Fruit fly (Drosophila melanogaster) whole organism, prepupa: ENCODE measurements around the gene Wdr62.

Source experiments
- Blimp-1 ChIP-seq: fragments of 200-800 bp; sonication (Bioruptor generic); optimal IDR thresholded peaks from 3 replicates; lab custom pipeline; 2017; ENCODE audit warnings: missing biosample characterization, missing genetic modification characterization, mild to moderate bottlenecking, moderate library complexity, missing genetic modification reagents
- CG10669 ChIP-seq: fragments of 200-800 bp; sonication (Bioruptor generic); optimal IDR thresholded peaks from 3 replicates; lab custom pipeline; 2018; ENCODE audit warnings: missing biosample characterization, mild to moderate bottlenecking, missing genetic modification characterization, moderate library complexity
- CG11762 ChIP-seq: fragments of 200-800 bp; sonication (Bioruptor generic); optimal IDR thresholded peaks from 3 replicates; lab custom pipeline; 2016; ENCODE audit warnings: missing biosample characterization, missing genetic modification characterization; ENCODE audit not compliant: insufficient read depth
- CG1621 ChIP-seq: fragments of 200-800 bp; sonication (Bioruptor generic); optimal IDR thresholded peaks from 3 replicates; lab custom pipeline; 2018; ENCODE audit warnings: missing biosample characterization, mild to moderate bottlenecking, missing genetic modification characterization
- CG16779 ChIP-seq: fragments of 200-800 bp; sonication (Bioruptor generic); optimal IDR thresholded peaks from 3 replicates; lab custom pipeline; 2017; ENCODE audit warnings: missing biosample characterization, mild to moderate bottlenecking, missing genetic modification characterization
- CG3032 ChIP-seq: fragments of 200-800 bp; optimal IDR thresholded peaks from 2 replicates; lab custom pipeline; 2019; ENCODE audit warnings: missing biosample characterization, mild to moderate bottlenecking, missing genetic modification characterization, moderate library complexity
- CG31627 ChIP-seq: fragments of 200-800 bp; sonication (Bioruptor generic); optimal IDR thresholded peaks from 3 replicates; lab custom pipeline; 2016; ENCODE audit warnings: missing biosample characterization, missing genetic modification characterization
- CG32006 ChIP-seq: fragments of 200-800 bp; sonication (Bioruptor generic); optimal IDR thresholded peaks from 3 replicates; lab custom pipeline; 2017; ENCODE audit warnings: missing biosample characterization, mild to moderate bottlenecking, missing genetic modification characterization
- CG34406 ChIP-seq: fragments of 200-800 bp; sonication (Bioruptor generic); optimal IDR thresholded peaks from 3 replicates; lab custom pipeline; 2016; ENCODE audit warnings: missing biosample characterization, missing genetic modification characterization
- CG4318 ChIP-seq: fragments of 200-800 bp; sonication (Bioruptor generic); optimal IDR thresholded peaks from 3 replicates; lab custom pipeline; 2017; ENCODE audit warnings: missing biosample characterization, mild to moderate bottlenecking, missing genetic modification characterization
- CG6276 ChIP-seq: fragments of 200-800 bp; sonication (Bioruptor generic); optimal IDR thresholded peaks from 2 replicates; lab custom pipeline; 2017; ENCODE audit warnings: missing biosample characterization, mild to moderate bottlenecking, missing genetic modification characterization
- CG6792 ChIP-seq: fragments of 200-800 bp; sonication (Bioruptor generic); optimal IDR thresholded peaks from 3 replicates; lab custom pipeline; 2016; ENCODE audit warnings: missing biosample characterization, missing genetic modification characterization
- CG6854 ChIP-seq: fragments of 200-800 bp; sonication (Bioruptor generic); optimal IDR thresholded peaks from 2 replicates; lab custom pipeline; 2017; ENCODE audit warnings: missing biosample characterization, mild to moderate bottlenecking, missing genetic modification characterization
- CG7368 ChIP-seq: fragments of 200-800 bp; sonication (Bioruptor generic); optimal IDR thresholded peaks from 3 replicates; lab custom pipeline; 2016; ENCODE audit warnings: missing biosample characterization, missing genetic modification characterization
- CG8119 ChIP-seq: fragments of 200-800 bp; sonication (Bioruptor generic); IDR thresholded peaks from 3 replicates; pipeline ENCODE4 v1.3.6; 2022; ENCODE audit warnings: missing biosample characterization, missing genetic modification characterization
- CG8632 ChIP-seq: fragments of 200-800 bp; sonication (Bioruptor generic); optimal IDR thresholded peaks from 3 replicates; lab custom pipeline; 2016; ENCODE audit warnings: missing biosample characterization, missing genetic modification characterization
- Eip75B ChIP-seq: fragments of 200-800 bp; sonication (Bioruptor generic); optimal IDR thresholded peaks from 3 replicates; lab custom pipeline; 2016; ENCODE audit warnings: missing biosample characterization, missing genetic modification characterization
- Eip78C ChIP-seq: fragments of 200-800 bp; sonication (Bioruptor generic); peaks from one replicate; lab custom pipeline; 2016; ENCODE audit warnings: missing biosample characterization, missing genetic modification characterization
- Eip93F ChIP-seq: fragments of 200-800 bp; sonication (Bioruptor generic); optimal IDR thresholded peaks from 2 replicates; lab custom pipeline; 2016; ENCODE audit warnings: missing biosample characterization, mild to moderate bottlenecking, missing genetic modification characterization
- Ets21C ChIP-seq: fragments of 200-800 bp; sonication (Bioruptor generic); optimal IDR thresholded peaks from 3 replicates; lab custom pipeline; 2016; ENCODE audit warnings: missing biosample characterization, missing genetic modification characterization
- Ets96B ChIP-seq: fragments of 200-800 bp; optimal IDR thresholded peaks from 2 replicates; lab custom pipeline; 2019; ENCODE audit warnings: missing biosample characterization, mild to moderate bottlenecking, missing genetic modification characterization, moderate library complexity
- Hr38 ChIP-seq: sonication (Bioruptor generic); optimal IDR thresholded peaks from 2 replicates; lab custom pipeline; 2016; ENCODE audit warnings: missing biosample characterization, missing genetic modification characterization
- Hr39 ChIP-seq: fragments of 200-800 bp; sonication (Bioruptor generic); optimal IDR thresholded peaks from 2 replicates; lab custom pipeline; 2016; ENCODE audit warnings: missing biosample characterization, missing genetic modification characterization
- Hr4 ChIP-seq: fragments of 200-800 bp; sonication (Bioruptor generic); optimal IDR thresholded peaks from 3 replicates; lab custom pipeline; 2016; ENCODE audit warnings: missing biosample characterization, missing genetic modification characterization
- Lpt ChIP-seq: fragments of 200-800 bp; sonication (Bioruptor generic); optimal IDR thresholded peaks from 3 replicates; lab custom pipeline; 2016; ENCODE audit warnings: missing biosample characterization, missing genetic modification characterization
- Met ChIP-seq: fragments of 200-800 bp; sonication (Bioruptor generic); optimal IDR thresholded peaks from 3 replicates; lab custom pipeline; 2016; ENCODE audit warnings: missing biosample characterization, missing genetic modification characterization
- OdsH ChIP-seq: fragments of 200-800 bp; sonication (Bioruptor generic); optimal IDR thresholded peaks from 3 replicates; lab custom pipeline; 2016; ENCODE audit warnings: missing biosample characterization, missing genetic modification characterization
- Sox102F ChIP-seq: fragments of 200-800 bp; sonication (Bioruptor generic); optimal IDR thresholded peaks from 2 replicates; lab custom pipeline; 2016; ENCODE audit warnings: missing biosample characterization, mild to moderate bottlenecking, missing genetic modification characterization
- Sox14 ChIP-seq: fragments of 200-800 bp; sonication (Bioruptor generic); optimal IDR thresholded peaks from 3 replicates; lab custom pipeline; 2016; ENCODE audit warnings: missing biosample characterization, missing genetic modification characterization
- Sox15 ChIP-seq: fragments of 200-800 bp; sonication (Bioruptor generic); optimal IDR thresholded peaks from 3 replicates; lab custom pipeline; 2016; ENCODE audit warnings: missing biosample characterization, missing genetic modification characterization
- acj6 ChIP-seq: fragments of 200-800 bp; sonication (Bioruptor generic); optimal IDR thresholded peaks from 3 replicates; lab custom pipeline; 2016; ENCODE audit warnings: missing biosample characterization, missing genetic modification characterization
- cyc ChIP-seq: fragments of 200-800 bp; sonication (Bioruptor generic); optimal IDR thresholded peaks from 3 replicates; lab custom pipeline; 2016; ENCODE audit warnings: missing biosample characterization, missing genetic modification characterization
- dac ChIP-seq: fragments of 200-800 bp; sonication (Bioruptor generic); optimal IDR thresholded peaks from 2 replicates; lab custom pipeline; 2017; ENCODE audit warnings: missing biosample characterization, mild to moderate bottlenecking, missing genetic modification characterization
- dsx ChIP-seq: fragments of 200-800 bp; optimal IDR thresholded peaks from 3 replicates; lab custom pipeline; 2019; ENCODE audit warnings: missing biosample characterization, mild to moderate bottlenecking, missing genetic modification characterization, moderate library complexity; ENCODE audit not compliant: poor library complexity, severe bottlenecking
- esn ChIP-seq: fragments of 200-800 bp; sonication (Bioruptor generic); optimal IDR thresholded peaks from 2 replicates; lab custom pipeline; 2016; ENCODE audit warnings: missing biosample characterization, mild to moderate bottlenecking, missing genetic modification characterization, moderate library complexity
- fd59A ChIP-seq: fragments of 200-800 bp; sonication (Bioruptor generic); optimal IDR thresholded peaks from 2 replicates; lab custom pipeline; 2017; ENCODE audit warnings: missing biosample characterization, mild to moderate bottlenecking, missing genetic modification characterization, missing genetic modification reagents
- fd85E ChIP-seq: fragments of 200-800 bp; sonication (Bioruptor generic); optimal IDR thresholded peaks from 3 replicates; lab custom pipeline; 2016; ENCODE audit warnings: missing biosample characterization, missing genetic modification characterization
- lz ChIP-seq: fragments of 200-800 bp; sonication (Bioruptor generic); optimal IDR thresholded peaks from 3 replicates; lab custom pipeline; 2016; ENCODE audit warnings: missing biosample characterization, missing genetic modification characterization
- net ChIP-seq: fragments of 200-800 bp; sonication (Bioruptor generic); optimal IDR thresholded peaks from 3 replicates; lab custom pipeline; 2016; ENCODE audit warnings: missing biosample characterization, missing genetic modification characterization
- pdm3 ChIP-seq: fragments of 200-800 bp; sonication (Bioruptor generic); optimal IDR thresholded peaks from 3 replicates; lab custom pipeline; 2016; ENCODE audit warnings: missing biosample characterization, missing genetic modification characterization
- salr ChIP-seq, 2 experiments: fragments of 200-800 bp; sonication (Bioruptor generic); optimal IDR thresholded peaks; 3 replicates each; lab custom pipeline; 2016 to 2018; ENCODE audit warnings: missing biosample characterization in 2 of 2, missing genetic modification characterization in 2 of 2, mild to moderate bottlenecking in 1 of 2
- spab ChIP-seq: fragments of 200-800 bp; sonication (Bioruptor generic); optimal IDR thresholded peaks from 2 replicates; lab custom pipeline; 2017; ENCODE audit warnings: missing biosample characterization, mild to moderate bottlenecking, missing genetic modification characterization, missing genetic modification reagents
- svp ChIP-seq: fragments of 200-800 bp; sonication (Bioruptor generic); peaks from one replicate; lab custom pipeline; 2016; ENCODE audit warnings: missing biosample characterization, missing genetic modification characterization
- vri ChIP-seq: fragments of 200-800 bp; sonication (Bioruptor generic); optimal IDR thresholded peaks from 3 replicates; lab custom pipeline; 2016; ENCODE audit warnings: missing biosample characterization, mild to moderate bottlenecking, missing genetic modification characterization

Gene Wdr62

dm6 chr2L:1981726-1982367 is 97.4 kb downstream of the Wdr62 start, which contains the start of gene CG7289 (continued):
- no peak for TF ChIP-seq cyc (GFP tag; lab: Kevin White, UChicago)
- peak; percentile 29 for TF ChIP-seq lz (GFP tag; lab: Kevin White, UChicago)
- TF ChIP-seq fd85E (GFP tag; lab: Kevin White, UChicago) = no peak
- TF ChIP-seq CG8119 (GFP tag; lab: Robert Waterston, UW) = no peak
- peak; percentile 46 for TF ChIP-seq Hr4 (GFP tag; lab: Kevin White, UChicago)
- TF ChIP-seq CG8632 (GFP tag; lab: Kevin White, UChicago) = no peak
- TF ChIP-seq CG11762 (GFP tag; lab: Kevin White, UChicago) = no peak
- TF ChIP-seq Blimp-1 (GFP tag; lab: Kevin White, UChicago) = no peak
- TF ChIP-seq salr (GFP tag; optimal IDR thresholded peaks at IDR 0.05; lab: Kevin White, UChicago) = no peak
- peak; percentile 9 for TF ChIP-seq dsx (GFP tag; lab: Kevin White, UChicago)
- TF ChIP-seq CG3032 = no peak
- TF ChIP-seq CG6276 (GFP tag; lab: Kevin White, UChicago) = no peak
- TF ChIP-seq Ets96B (tag; lab: Kevin White, UChicago) = no peak
- no peak for TF ChIP-seq pdm3 (GFP tag; lab: Kevin White, UChicago)
- no peak for TF ChIP-seq dac
- no peak for TF ChIP-seq vri (GFP tag; lab: Kevin White, UChicago)
- TF ChIP-seq svp (GFP tag; lab: Kevin White, UChicago) = no peak
- TF ChIP-seq Eip75B (GFP tag; lab: Kevin White, UChicago) = no peak
- no peak for TF ChIP-seq CG1621

dm6 chr2L:1986343-1987280 is 102.2 kb downstream of the Wdr62 start:
- TF ChIP-seq Ets21C (GFP tag; lab: Kevin White, UChicago) (peak; percentile 60), salr (GFP tag; optimal IDR thresholded peaks at IDR 0.05; lab: Kevin White, UChicago) (no peak), Sox15 (GFP tag; lab: Kevin White, UChicago) (no peak), Lpt (peak; percentile 37), acj6 (peak; percentile 60), CG6276 (GFP tag; lab: Kevin White, UChicago) (no peak), svp (GFP tag; lab: Kevin White, UChicago) (peak; percentile 98), Met (GFP tag; lab: Kevin White, UChicago) (peak; percentile 70), Hr39 (GFP tag; lab: Kevin White, UChicago) (peak; percentile 64), CG10669 (GFP tag; lab: Kevin White, UChicago) (peak; percentile 40), Eip78C (peak; percentile 86), spab (no peak), fd59A (GFP tag; lab: Kevin White, UChicago) (peak; percentile 38), CG34406 (GFP tag; lab: Kevin White, UChicago) (peak; percentile 55), net (peak; percentile 49), CG1621 (peak; percentile 34), CG8632 (GFP tag; lab: Kevin White, UChicago) (peak; percentile 36), Eip93F (GFP tag; lab: Kevin White, UChicago) (no peak), esn (peak; percentile 72), CG6854 (GFP tag; lab: Kevin White, UChicago) (no peak), lz (GFP tag; lab: Kevin White, UChicago) (peak; percentile 69), Sox14 (GFP tag; lab: Kevin White, UChicago) (peak; percentile 56), Blimp-1 (GFP tag; lab: Kevin White, UChicago) (no peak), pdm3 (GFP tag; lab: Kevin White, UChicago) (peak; percentile 69), Ets96B (tag; lab: Kevin White, UChicago) (peak; percentile 40), Sox102F (GFP tag; lab: Kevin White, UChicago) (no peak), CG11762 (GFP tag; lab: Kevin White, UChicago) (peak; percentile 47), CG6792 (GFP tag; lab: Kevin White, UChicago) (peak; percentile 51), CG31627 (GFP tag; lab: Kevin White, UChicago) (peak; percentile 67), CG16779 (tag; lab: Kevin White, UChicago) (no peak), CG7368 (GFP tag; lab: Kevin White, UChicago) (peak; percentile 14), CG32006 (GFP tag; lab: Kevin White, UChicago) (peak; percentile 60), Eip75B (GFP tag; lab: Kevin White, UChicago) (peak; percentile 63), OdsH (GFP tag; lab: Kevin White, UChicago) (peak; percentile 60), CG4318 (GFP tag; lab: Kevin White, UChicago) (no peak), CG8119 (GFP tag; lab: Robert Waterston, UW) (peak; percentile 39; the same call in 1 of the 3 replicates), Hr38 (GFP tag; lab: Kevin White, UChicago) (no peak)
